Fruit fly (Drosophila melanogaster) whole organism, adult: ENCODE measurements around the gene Rbp.
A peak's percentile ranks its signal among the peaks of the same experiment; 100 is the strongest.

Experiments
- CG11617 ChIP-seq: fragments of 200-800 bp; sonication (Bioruptor generic); optimal IDR thresholded peaks from 2 replicates; lab custom pipeline; 2017; ENCODE audit warnings: mild to moderate bottlenecking, missing biosample characterization, missing genetic modification reagents, missing genetic modification characterization
- CG12768 ChIP-seq: fragments of 200-800 bp; sonication (Bioruptor generic); optimal IDR thresholded peaks from 2 replicates; lab custom pipeline; 2017; ENCODE audit warnings: missing biosample characterization, missing genetic modification characterization, mild to moderate bottlenecking, moderate library complexity, missing genetic modification reagents
- CG14711 ChIP-seq: fragments of 200-800 bp; sonication (Bioruptor generic); optimal IDR thresholded peaks from 2 replicates; lab custom pipeline; 2018; ENCODE audit warnings: missing biosample characterization, mild to moderate bottlenecking, missing genetic modification characterization, moderate library complexity
- CG1620 ChIP-seq: fragments of 200-800 bp; sonication (Bioruptor generic); optimal IDR thresholded peaks from 2 replicates; lab custom pipeline; 2016; ENCODE audit warnings: missing biosample characterization, missing genetic modification characterization
- CG33017 ChIP-seq: fragments of 200-800 bp; sonication (Bioruptor generic); optimal IDR thresholded peaks from 2 replicates; lab custom pipeline; 2018; ENCODE audit warnings: missing biosample characterization, mild to moderate bottlenecking, missing genetic modification characterization, moderate library complexity
- CG5204 ChIP-seq: fragments of 200-800 bp; sonication (Bioruptor generic); optimal IDR thresholded peaks from 2 replicates; lab custom pipeline; 2016; ENCODE audit warnings: missing biosample characterization, missing genetic modification characterization
- CG7045 ChIP-seq: fragments of 200-800 bp; sonication (Bioruptor generic); optimal IDR thresholded peaks from 2 replicates; lab custom pipeline; 2017; ENCODE audit warnings: missing biosample characterization, mild to moderate bottlenecking, missing genetic modification characterization
- CG7101 ChIP-seq: fragments of 200-800 bp; sonication (Bioruptor generic); optimal IDR thresholded peaks from 2 replicates; lab custom pipeline; 2018; ENCODE audit warnings: missing biosample characterization, mild to moderate bottlenecking, missing genetic modification characterization, moderate library complexity
- Clk ChIP-seq: fragments of 200-800 bp; sonication (Bioruptor generic); optimal IDR thresholded peaks from 2 replicates; lab custom pipeline; 2017; ENCODE audit warnings: missing biosample characterization, missing genetic modification characterization
- Crg-1 ChIP-seq: fragments of 200-800 bp; sonication (Bioruptor generic); optimal IDR thresholded peaks from 2 replicates; lab custom pipeline; 2016; ENCODE audit warnings: missing biosample characterization, missing genetic modification characterization
- Hr96 ChIP-seq: fragments of 200-800 bp; sonication (Bioruptor generic); optimal IDR thresholded peaks from 2 replicates; lab custom pipeline; 2016; ENCODE audit warnings: missing biosample characterization, missing genetic modification characterization
- Mnt ChIP-seq: fragments of 200-800 bp; sonication (Bioruptor generic); optimal IDR thresholded peaks from 2 replicates; lab custom pipeline; 2016; ENCODE audit warnings: missing biosample characterization, mild to moderate bottlenecking, missing genetic modification characterization
- bab1 ChIP-seq: fragments of 200-800 bp; sonication (Bioruptor generic); optimal IDR thresholded peaks from 3 replicates; lab custom pipeline; 2019; ENCODE audit warnings: missing biosample characterization, mild to moderate bottlenecking, missing genetic modification characterization, moderate library complexity
- cic ChIP-seq: fragments of 200-800 bp; sonication (Bioruptor generic); optimal IDR thresholded peaks from 2 replicates; lab custom pipeline; 2017; ENCODE audit warnings: missing biosample characterization, mild to moderate bottlenecking, missing genetic modification characterization, moderate library complexity
- cnc ChIP-seq, 2 experiments: fragments of >200 bp; optimal IDR thresholded peaks; 2 replicates each; lab custom pipeline; 2017
- kay ChIP-seq: fragments of 200-800 bp; sonication (Bioruptor generic); peaks from one replicate; lab custom pipeline; 2016; ENCODE audit warnings: missing biosample characterization, missing genetic modification characterization, borderline replicate concordance
- ovo ChIP-seq: fragments of 200-800 bp; sonication (Bioruptor generic); optimal IDR thresholded peaks from 2 replicates; lab custom pipeline; 2016; ENCODE audit warnings: missing biosample characterization, missing genetic modification characterization
- pad ChIP-seq: fragments of 200-800 bp; sonication (Bioruptor generic); optimal IDR thresholded peaks from 3 replicates; lab custom pipeline; 2017; ENCODE audit warnings: missing biosample characterization, missing genetic modification characterization, mild to moderate bottlenecking, moderate library complexity, missing genetic modification reagents
- tj ChIP-seq: fragments of 200-800 bp; sonication (Bioruptor generic); optimal IDR thresholded peaks from 3 replicates; lab custom pipeline; 2017; ENCODE audit warnings: missing biosample characterization, mild to moderate bottlenecking, missing genetic modification characterization, moderate library complexity
- toe ChIP-seq: fragments of 200-800 bp; sonication (Bioruptor generic); optimal IDR thresholded peaks from 2 replicates; lab custom pipeline; 2016; ENCODE audit warnings: missing biosample characterization, missing genetic modification characterization

The Rbp gene

dm6 chr3R:15367477-15367876, 7.0 kb upstream of the Rbp start, which contains the start of gene CG34404:
TSS of gene CG34404 (minus strand) at chr3R:15367665.
- TF ChIP-seq Clk (GFP tag; lab: Kevin White, UChicago) (no peak), CG1620 (GFP tag; lab: Kevin White, UChicago) (peak; percentile 24), CG14711 (tag; lab: Kevin White, UChicago) (no peak), Mnt (GFP tag; lab: Kevin White, UChicago) (peak; percentile 10), Crg-1 (peak; percentile 19), CG7101 (tag; lab: Kevin White, UChicago) (peak; percentile 34)

DNA sequence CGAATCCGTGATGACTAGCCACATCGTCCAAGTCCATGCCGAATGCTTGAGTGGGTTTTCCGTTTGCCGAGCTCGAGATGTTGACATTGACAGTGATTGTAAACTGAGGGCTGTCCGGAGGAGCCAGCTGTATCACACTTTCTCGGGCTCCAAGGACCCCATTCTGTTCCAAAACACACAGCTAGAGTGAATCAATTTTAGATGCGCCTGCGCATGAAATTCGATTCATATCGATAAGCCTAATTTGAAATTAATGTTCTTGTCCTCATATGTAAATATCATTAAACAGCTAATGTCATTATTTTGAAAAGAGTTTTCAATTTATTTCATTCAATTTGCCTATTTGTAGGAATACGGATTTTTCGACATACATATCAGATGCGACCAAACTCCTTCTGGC, 4.7 kb upstream of the Rbp start, which contains the start of gene CG14868:
CG14868 (minus strand) TSS at position 204 of the 400 bp plus-strand sequence.
- TF ChIP-seq Mnt (GFP tag; lab: Kevin White, UChicago) = no peak
- no peak for TF ChIP-seq toe (GFP tag; lab: Kevin White, UChicago)
- no peak for TF ChIP-seq CG5204 (GFP tag; lab: Kevin White, UChicago)
- TF ChIP-seq CG11617 (GFP tag; lab: Kevin White, UChicago) = no peak
- TF ChIP-seq CG33017 (tag; lab: Kevin White, UChicago) = no peak
- TF ChIP-seq CG7101 (tag; lab: Kevin White, UChicago) = no peak
- no peak for TF ChIP-seq Clk (GFP tag; lab: Kevin White, UChicago)

DNA sequence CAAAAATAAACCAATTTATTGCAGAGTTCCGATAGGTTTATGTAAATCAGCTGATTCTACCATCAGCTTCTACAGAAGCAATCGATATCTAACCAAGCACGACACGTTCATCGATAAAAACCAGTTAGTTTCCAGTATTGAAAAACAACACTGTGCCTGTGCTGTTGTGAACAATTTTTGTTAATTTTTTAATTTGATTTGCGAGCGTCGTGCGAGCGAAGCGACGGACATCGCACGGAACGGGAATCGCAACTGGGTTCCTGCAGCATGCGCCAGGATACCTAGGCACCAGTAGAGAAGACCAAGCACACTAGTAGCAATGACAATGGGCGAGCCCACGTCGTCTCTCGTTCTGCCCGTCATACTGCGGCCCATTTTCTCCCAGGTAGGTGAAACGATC, 2.6 kb upstream of the Rbp start, which contains the start of the genes Ccm3 and CG6136:
Ccm3 (plus strand) TSS at position 125 of the 400 bp plus-strand sequence.
CG6136 (minus strand) TSS at position 380 of the 400 bp plus-strand sequence.
- no peak for TF ChIP-seq CG5204 (GFP tag; lab: Kevin White, UChicago)
- peak; percentile 42 for TF ChIP-seq CG7045 (GFP tag; lab: Kevin White, UChicago)
- peak; percentile 31 for TF ChIP-seq CG11617 (GFP tag; lab: Kevin White, UChicago)
- TF ChIP-seq Clk (GFP tag; lab: Kevin White, UChicago) = peak; percentile 37
- peak; percentile 38 for TF ChIP-seq CG1620 (GFP tag; lab: Kevin White, UChicago)
- TF ChIP-seq Hr96 = peak; percentile 72
- peak; percentile 38 for TF ChIP-seq CG14711 (tag; lab: Kevin White, UChicago)
- peak; percentile 66 for TF ChIP-seq bab1 (GFP tag; lab: Kevin White, UChicago)
- peak; percentile 49 for TF ChIP-seq ovo (GFP tag; lab: Kevin White, UChicago)
- no peak for TF ChIP-seq kay (GFP tag; lab: Kevin White, UChicago)
- TF ChIP-seq CG12768 (GFP tag; lab: Kevin White, UChicago) = peak; percentile 69
- peak; percentile 45 for TF ChIP-seq cic
- peak; percentile 73 for TF ChIP-seq Mnt (GFP tag; lab: Kevin White, UChicago)
- TF ChIP-seq Crg-1 = peak; percentile 85
- no peak for TF ChIP-seq tj (GFP tag; lab: Kevin White, UChicago)
- TF ChIP-seq cnc (optimal IDR thresholded peaks at IDR 0.05; lab: Kevin White, UChicago) = no peak
- peak; percentile 32 for TF ChIP-seq toe (GFP tag; lab: Kevin White, UChicago)
- peak; percentile 78 for TF ChIP-seq CG7101 (tag; lab: Kevin White, UChicago)
- peak; percentile 53 for TF ChIP-seq CG33017 (tag; lab: Kevin White, UChicago)
- TF ChIP-seq pad (GFP tag; lab: Kevin White, UChicago) = peak; percentile 70

- TF ChIP-seq Clk (GFP tag; lab: Kevin White, UChicago) (no peak), toe (GFP tag; lab: Kevin White, UChicago) (no peak), CG11617 (GFP tag; lab: Kevin White, UChicago) (no peak), bab1 (GFP tag; lab: Kevin White, UChicago) (no peak), CG5204 (GFP tag; lab: Kevin White, UChicago) (no peak), cic (no peak), CG7045 (GFP tag; lab: Kevin White, UChicago) (no peak), CG7101 (tag; lab: Kevin White, UChicago) (no peak), Hr96 (no peak)
These were observed 1.0 kb downstream of the Rbp start for dm6 chr3R:15375470-15375869.

DNA sequence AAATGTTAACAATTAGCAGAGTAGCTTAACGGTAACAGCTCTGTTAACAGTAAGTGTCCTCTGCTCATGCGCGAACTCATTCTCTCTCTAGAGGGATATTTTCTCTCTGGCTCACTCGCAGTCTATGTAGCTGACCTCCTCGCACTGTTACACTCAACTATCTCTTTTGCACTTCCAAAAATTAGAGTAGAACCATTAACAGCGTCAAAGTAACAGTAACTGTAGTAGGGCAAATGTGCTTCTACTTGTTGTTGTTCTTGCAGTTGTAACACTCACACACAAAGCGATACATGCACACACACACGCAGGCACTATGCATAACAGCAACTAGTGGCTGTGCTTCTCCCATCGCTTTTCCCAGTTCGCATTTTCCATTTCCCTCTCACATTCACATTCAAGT, 4.6 kb downstream of the Rbp start:
- TF ChIP-seq CG7045 (GFP tag; lab: Kevin White, UChicago) (no peak), CG1620 (GFP tag; lab: Kevin White, UChicago) (no peak), ovo (GFP tag; lab: Kevin White, UChicago) (no peak), bab1 (GFP tag; lab: Kevin White, UChicago) (no peak), CG11617 (GFP tag; lab: Kevin White, UChicago) (no peak), cic (no peak), CG12768 (GFP tag; lab: Kevin White, UChicago) (no peak), tj (GFP tag; lab: Kevin White, UChicago) (no peak), pad (GFP tag; lab: Kevin White, UChicago) (no peak), cnc (optimal IDR thresholded peaks at IDR 0.05; lab: Kevin White, UChicago) (no peak)

- TF ChIP-seq tj (GFP tag; lab: Kevin White, UChicago) = no peak
- no peak for TF ChIP-seq cnc (optimal IDR thresholded peaks at IDR 0.05; lab: Kevin White, UChicago)
- no peak for TF ChIP-seq CG33017 (tag; lab: Kevin White, UChicago)
- no peak for TF ChIP-seq CG7101 (tag; lab: Kevin White, UChicago)
- no peak for TF ChIP-seq CG7045 (GFP tag; lab: Kevin White, UChicago)
- no peak for TF ChIP-seq Hr96
- TF ChIP-seq Crg-1 = no peak
- no peak for TF ChIP-seq CG12768 (GFP tag; lab: Kevin White, UChicago)
- no peak for TF ChIP-seq Mnt (GFP tag; lab: Kevin White, UChicago)
- TF ChIP-seq kay (GFP tag; lab: Kevin White, UChicago) = no peak
- no peak for TF ChIP-seq pad (GFP tag; lab: Kevin White, UChicago)
These were observed 8.4 kb downstream of the Rbp start, which contains the start of gene h-cup for dm6 chr3R:15382851-15383250. TSS of gene h-cup (minus strand) at chr3R:15382951.
